Fruit fly (Drosophila melanogaster): ENCODE data around the gene Rsph9.

Gene Rsph9

DNA sequence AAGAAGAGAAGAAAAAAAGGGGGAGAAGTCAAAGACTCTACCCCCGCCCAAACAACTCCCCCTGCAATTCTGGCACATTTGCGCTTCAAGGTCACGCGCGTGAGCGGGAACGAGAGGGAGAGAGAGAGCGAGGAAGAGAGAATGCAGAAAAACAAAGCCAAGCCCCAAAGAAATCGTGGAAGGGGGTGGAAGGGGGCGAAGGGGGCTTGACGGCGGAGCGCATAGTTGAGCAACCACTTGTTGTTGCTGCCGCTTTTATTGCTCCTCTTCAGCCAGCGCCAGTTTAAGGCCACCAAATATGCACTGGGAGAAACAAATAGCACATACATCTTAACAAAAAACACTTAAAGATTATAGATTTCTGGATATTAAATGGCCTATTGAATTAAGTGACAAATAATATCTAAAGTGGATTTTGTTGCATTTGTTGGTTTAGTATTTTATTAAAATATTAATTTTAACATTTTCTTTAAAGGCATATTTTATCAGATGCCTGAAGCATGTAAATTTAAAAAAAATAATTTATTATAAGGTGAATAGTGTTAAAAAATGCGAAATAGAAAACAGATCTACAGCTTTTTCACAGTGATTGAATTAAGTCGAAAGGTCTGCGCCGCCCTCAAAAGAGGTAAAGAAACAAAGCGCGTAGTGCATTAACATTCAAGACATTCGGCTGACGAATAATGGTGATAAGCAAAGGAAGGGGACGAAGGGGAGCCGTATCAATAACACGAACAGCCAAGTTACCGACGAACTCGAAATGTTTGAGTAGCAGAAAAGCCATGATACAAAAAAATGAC lies 17.6 kb upstream of the Rsph9 start (continued):
- peak; percentile 12; the same call in 1 of the 2 replicates for TF ChIP-seq CG13287 (GFP tag; IDR thresholded peaks at IDR 0.05; ENCODE audit: partially characterized antibody)
- TF ChIP-seq CG32772 (GFP tag; IDR thresholded peaks at IDR 0.05) = peak; percentile 93
- TF ChIP-seq CG1024 (GFP tag; IDR thresholded peaks at IDR 0.05) = peak; percentile 76
- TF ChIP-seq caup (GFP tag; optimal IDR thresholded peaks at IDR 0.05; ENCODE audit: severe bottlenecking) = peak; percentile 80
- no peak for TF ChIP-seq CG1792 (GFP tag; optimal IDR thresholded peaks at IDR 0.05)
- peak; percentile 89 for TF ChIP-seq Deaf1 (tag; optimal IDR thresholded peaks at IDR 0.05)
- TF ChIP-seq CHES-1-like (GFP tag; optimal IDR thresholded peaks at IDR 0.05) = peak; percentile 15
- TF ChIP-seq CG10209 (GFP tag; optimal IDR thresholded peaks at IDR 0.05) = peak; percentile 97
- TF ChIP-seq scrt (GFP tag; optimal IDR thresholded peaks at IDR 0.05) = peak; percentile 91
- TF ChIP-seq CG2129 (GFP tag; IDR thresholded peaks at IDR 0.05; ENCODE audit: partially characterized antibody) = no peak
- peak; percentile 82 for TF ChIP-seq CG9727 (GFP tag; optimal IDR thresholded peaks at IDR 0.05)
- peak; percentile 72; the same call in 1 of the 2 replicates for TF ChIP-seq rib (GFP tag; IDR thresholded peaks at IDR 0.05)
- TF ChIP-seq tio (GFP tag; optimal IDR thresholded peaks at IDR 0.05) = peak; percentile 93
- peak; percentile 90 for TF ChIP-seq CG8281 (tag; optimal IDR thresholded peaks at IDR 0.05)
- TF ChIP-seq CG31365 (tag; optimal IDR thresholded peaks at IDR 0.05) = peak; percentile 29
- TF ChIP-seq lmd (GFP tag; IDR thresholded peaks at IDR 0.05) = peak; percentile 94
- TF ChIP-seq Vsx1 (GFP tag; optimal IDR thresholded peaks at IDR 0.05) = peak; percentile 93
- TF ChIP-seq CG10274 (GFP tag; optimal IDR thresholded peaks at IDR 0.05) = peak; percentile 83
- peak; percentile 27 for TF ChIP-seq shn (GFP tag; optimal IDR thresholded peaks at IDR 0.05)
- TF ChIP-seq CG1832 (GFP tag; optimal IDR thresholded peaks at IDR 0.05) = no peak
- TF ChIP-seq nom (GFP tag; optimal IDR thresholded peaks at IDR 0.05) = peak; percentile 93
- peak; percentile 35; the same call in 1 of the 2 replicates for TF ChIP-seq NFAT (GFP tag; IDR thresholded peaks at IDR 0.05)
- no peak for TF ChIP-seq gfzf (GFP tag; optimal IDR thresholded peaks at IDR 0.05)
- TF ChIP-seq usp (GFP tag; optimal IDR thresholded peaks at IDR 0.05) = no peak
- TF ChIP-seq CG2202 (tag; optimal IDR thresholded peaks at IDR 0.05) = peak; percentile 89
- no peak for TF ChIP-seq CG8765 (GFP tag; IDR thresholded peaks at IDR 0.05)
- no peak for TF ChIP-seq ash1 (GFP tag; optimal IDR thresholded peaks at IDR 0.05)
- peak; percentile 85 for TF ChIP-seq Jarid2 (GFP tag; optimal IDR thresholded peaks at IDR 0.05)
- peak; percentile 69 for TF ChIP-seq Ssrp (tag; optimal IDR thresholded peaks at IDR 0.05)
- TF ChIP-seq abd-A (tag; optimal IDR thresholded peaks at IDR 0.05) = peak; percentile 87
- peak; percentile 94 for TF ChIP-seq sisA (GFP tag; IDR thresholded peaks at IDR 0.05)
- TF ChIP-seq Nf-YB (GFP tag; optimal IDR thresholded peaks at IDR 0.05) = peak; percentile 88
- peak; percentile 95 for TF ChIP-seq ftz-f1 (GFP tag; optimal IDR thresholded peaks at IDR 0.05)
- TF ChIP-seq CG4424 (GFP tag; optimal IDR thresholded peaks at IDR 0.05) = peak; percentile 97
- TF ChIP-seq CG17328 (GFP tag; IDR thresholded peaks at IDR 0.05) = peak; percentile 81
- peak in 1 of 2 experiments; percentile 44 for TF ChIP-seq crp (GFP tag; optimal IDR thresholded peaks at IDR 0.05)
- TF ChIP-seq CG17186 (GFP tag; optimal IDR thresholded peaks at IDR 0.05) = peak; percentile 60
- peak; percentile 94 for TF ChIP-seq CG3281 (GFP tag; optimal IDR thresholded peaks at IDR 0.05)
- peak; percentile 93 for TF ChIP-seq Atf6 (GFP tag; IDR thresholded peaks at IDR 0.05)
- TF ChIP-seq CG32767 (GFP tag; IDR thresholded peaks at IDR 0.05) = peak; percentile 86
- TF ChIP-seq gce (GFP tag; IDR thresholded peaks at IDR 0.05) = peak; percentile 81; the same call in 2 of the 3 replicates
- peak; percentile 45 for TF ChIP-seq jumu (GFP tag; optimal IDR thresholded peaks at IDR 0.05)
- TF ChIP-seq CG15011 (GFP tag; optimal IDR thresholded peaks at IDR 0.05) = peak; percentile 92
- peak; percentile 98 for TF ChIP-seq PHDP (tag; optimal IDR thresholded peaks at IDR 0.05)
- TF ChIP-seq gcm (GFP tag; optimal IDR thresholded peaks at IDR 0.05) = peak; percentile 97
- peak; percentile 72 for TF ChIP-seq CG13894 (tag; optimal IDR thresholded peaks at IDR 0.05)
- TF ChIP-seq CG14860 (GFP tag; IDR thresholded peaks at IDR 0.05; ENCODE audit: partially characterized antibody) = no peak
- peak; percentile 34 for TF ChIP-seq CG4820 (GFP tag; optimal IDR thresholded peaks at IDR 0.05)
